Fruit fly (Drosophila melanogaster): ENCODE measurements around the gene f-cup.

The f-cup gene

DNA sequence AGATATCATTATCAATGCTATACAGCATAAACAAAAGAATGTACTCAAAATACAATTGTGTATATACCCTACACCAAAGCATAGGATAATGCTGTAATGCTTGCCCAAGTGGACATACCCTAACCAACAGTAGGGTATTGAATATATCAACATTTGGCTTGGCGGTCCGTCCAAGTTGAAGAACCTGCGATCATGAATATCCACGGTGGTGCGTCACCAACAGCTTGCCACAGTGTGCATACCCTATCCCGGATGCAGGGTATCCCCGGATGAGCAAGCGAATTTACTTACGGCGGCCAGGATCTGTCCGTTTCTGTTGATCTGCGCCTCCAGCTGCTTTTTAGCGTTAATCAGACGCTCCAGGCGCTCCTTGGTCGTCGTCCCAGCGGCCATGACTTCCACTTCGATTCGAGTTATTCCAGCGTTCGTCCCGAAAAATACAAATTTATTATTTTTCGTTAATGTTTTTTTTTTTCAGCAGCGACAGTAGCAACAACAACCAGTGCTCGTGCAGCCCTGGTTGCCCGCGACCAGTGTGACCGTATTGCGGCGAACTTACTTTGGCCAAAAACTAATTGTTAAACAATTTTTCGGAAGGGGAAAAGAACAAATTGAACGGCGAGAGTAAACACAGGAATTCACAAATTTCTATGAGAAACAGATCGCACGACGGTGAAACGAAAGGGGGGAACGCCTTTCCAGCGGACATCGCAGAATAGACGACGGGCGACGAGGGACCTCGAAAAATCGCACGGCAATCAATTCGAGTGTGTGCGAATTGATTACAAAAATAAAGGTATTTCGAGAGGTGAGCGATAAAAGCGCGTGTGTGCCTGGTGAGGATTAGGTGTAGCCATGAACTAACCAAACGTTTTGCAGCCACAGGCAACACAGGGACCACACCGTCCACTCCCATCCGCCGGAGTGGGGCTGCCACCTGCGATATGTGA is 24.2 kb downstream of the f-cup start, which contains the start of the genes Lkb1 and CG9588:
TSS of gene Lkb1 (plus strand) at position 413 of the 950 bp plus-strand sequence.
TSS of gene CG9588 (minus strand) at position 545 of the 950 bp plus-strand sequence.
- no peak for TF ChIP-seq Hr38 (GFP tag; optimal IDR thresholded peaks at IDR 0.05)
- peak; percentile 74 for TF ChIP-seq achi (GFP tag; optimal IDR thresholded peaks at IDR 0.05)
- no peak for TF ChIP-seq CG9139 (GFP tag; optimal IDR thresholded peaks at IDR 0.05)
- peak; percentile 68 for TF ChIP-seq CG8319 (GFP tag; optimal IDR thresholded peaks at IDR 0.05)
- TF ChIP-seq Eip93F (GFP tag; optimal IDR thresholded peaks at IDR 0.05), result no peak
- no peak for TF ChIP-seq fd85E (GFP tag; optimal IDR thresholded peaks at IDR 0.05)
- no peak for TF ChIP-seq OdsH (GFP tag; optimal IDR thresholded peaks at IDR 0.05)
- TF ChIP-seq Ets96B (tag; optimal IDR thresholded peaks at IDR 0.05), result peak; percentile 40
- TF ChIP-seq Eip75B (GFP tag; optimal IDR thresholded peaks at IDR 0.05), result peak; percentile 81
- TF ChIP-seq topi (GFP tag; optimal IDR thresholded peaks at IDR 0.05), result peak; percentile 78
- TF ChIP-seq Sox102F (GFP tag; optimal IDR thresholded peaks at IDR 0.05), result peak; percentile 71
- TF ChIP-seq Eip78C (GFP tag), result peak; percentile 88
- peak; percentile 68 for TF ChIP-seq CG6792 (GFP tag; optimal IDR thresholded peaks at IDR 0.05)
- peak; percentile 92 for TF ChIP-seq CG6163 (GFP tag; IDR thresholded peaks at IDR 0.05)
- TF ChIP-seq esn (GFP tag; optimal IDR thresholded peaks at IDR 0.05), result peak; percentile 83
- no peak for TF ChIP-seq CG16779 (tag; optimal IDR thresholded peaks at IDR 0.05)
- peak; percentile 19 to 51 for TF ChIP-seq ss (GFP tag; optimal IDR thresholded peaks at IDR 0.05)
- TF ChIP-seq acj6 (GFP tag; optimal IDR thresholded peaks at IDR 0.05), result peak; percentile 69
- TF ChIP-seq CG11294 (GFP tag; IDR thresholded peaks at IDR 0.05), result peak; percentile 79
- peak; percentile 79 for TF ChIP-seq pdm3 (GFP tag; optimal IDR thresholded peaks at IDR 0.05)
- peak; percentile 77 for TF ChIP-seq cyc (GFP tag; optimal IDR thresholded peaks at IDR 0.05)
- TF ChIP-seq fkh (GFP tag; optimal IDR thresholded peaks at IDR 0.05), result no peak
- peak; percentile 30 for TF ChIP-seq Lpt (GFP tag; optimal IDR thresholded peaks at IDR 0.05)
- peak; percentile 62 for TF ChIP-seq Sox15 (GFP tag; optimal IDR thresholded peaks at IDR 0.05)
- TF ChIP-seq Gug (GFP tag; IDR thresholded peaks at IDR 0.05), result peak; percentile 80
- peak; percentile 69 for TF ChIP-seq net (GFP tag; optimal IDR thresholded peaks at IDR 0.05)
- peak; percentile 10 for TF ChIP-seq CG6276 (GFP tag; optimal IDR thresholded peaks at IDR 0.05)
- peak; percentile 73 for TF ChIP-seq CG10669 (GFP tag; optimal IDR thresholded peaks at IDR 0.05)
- TF ChIP-seq lz (GFP tag; optimal IDR thresholded peaks at IDR 0.05), result peak; percentile 79
- peak; percentile 85 for TF ChIP-seq CG31627 (GFP tag; optimal IDR thresholded peaks at IDR 0.05)
- TF ChIP-seq Met (GFP tag; optimal IDR thresholded peaks at IDR 0.05), result no peak
- peak; percentile 62 for TF ChIP-seq CG11902 (GFP tag; optimal IDR thresholded peaks at IDR 0.05)
- TF ChIP-seq dsx (GFP tag; optimal IDR thresholded peaks at IDR 0.05; ENCODE audit: poor library complexity, severe bottlenecking), result no peak
- peak; percentile 77 for TF ChIP-seq CG15336 (GFP tag; IDR thresholded peaks at IDR 0.05)
- peak; percentile 63 for TF ChIP-seq Ets21C (GFP tag; optimal IDR thresholded peaks at IDR 0.05)
- peak; percentile 61 for TF ChIP-seq CG34406 (GFP tag; optimal IDR thresholded peaks at IDR 0.05)
- TF ChIP-seq CG8119 (GFP tag; IDR thresholded peaks at IDR 0.05), result peak; percentile 75
- peak; percentile 6 for TF ChIP-seq CG6854 (GFP tag; optimal IDR thresholded peaks at IDR 0.05)
- peak; percentile 82 for TF ChIP-seq CG3919 (GFP tag; optimal IDR thresholded peaks at IDR 0.05)
- TF ChIP-seq vri (GFP tag; optimal IDR thresholded peaks at IDR 0.05), result no peak
- peak; percentile 55 for TF ChIP-seq fd59A (GFP tag; optimal IDR thresholded peaks at IDR 0.05)
- TF ChIP-seq svp (GFP tag), result peak; percentile 84
- TF ChIP-seq Smox (GFP tag; optimal IDR thresholded peaks at IDR 0.05), result no peak
- peak; percentile 19 for TF ChIP-seq CG11762 (GFP tag; optimal IDR thresholded peaks at IDR 0.05; ENCODE audit: insufficient read depth)
- TF ChIP-seq CG1621 (tag; optimal IDR thresholded peaks at IDR 0.05), result peak; percentile 85
- peak; percentile 92 for TF ChIP-seq eg (GFP tag; IDR thresholded peaks at IDR 0.05)
- peak; percentile 63 for TF ChIP-seq dac (GFP tag; optimal IDR thresholded peaks at IDR 0.05)
- TF ChIP-seq CG7368 (GFP tag; optimal IDR thresholded peaks at IDR 0.05), result peak; percentile 76
- TF ChIP-seq CG4318 (GFP tag; optimal IDR thresholded peaks at IDR 0.05), result no peak
- TF ChIP-seq Hr39 (GFP tag; optimal IDR thresholded peaks at IDR 0.05), result peak; percentile 85
